In the genomic region with DNA sequence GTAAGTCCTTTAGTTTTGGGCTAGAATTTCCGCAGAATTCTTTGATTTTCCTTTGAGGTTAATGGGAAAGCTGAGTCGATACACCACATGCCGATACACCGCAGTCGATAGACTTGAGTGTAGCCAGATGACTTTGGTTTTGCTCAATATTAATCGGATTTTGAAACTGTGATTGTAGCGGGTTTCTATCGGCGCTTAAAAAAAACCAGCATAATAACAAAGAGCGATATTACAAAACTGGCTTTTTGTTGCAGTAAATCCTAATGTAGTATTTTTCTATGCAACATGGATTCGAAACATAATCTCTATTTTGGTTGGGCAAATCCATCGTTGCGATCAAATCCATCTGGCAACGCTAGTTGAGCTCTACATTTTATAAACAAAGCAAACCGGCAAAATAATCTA, we compare ENCODE assay signal across 1 fruit fly cellular context.
TF ChIP-seq lines count a peak whose summit lies in the region.

TSS of gene Polr3D (minus strand) at position 116 of the 405 bp plus-strand sequence.
TSS of gene mus304 (plus strand) at position 356 of the 405 bp plus-strand sequence.

TF ChIP-seq in whole organism, embryonic, 481 proteins besides CTCF, POLR2A, EP300 and RAD21 (continued from another document and continues in another):
- no peak for TF ChIP-seq Ptx1 (GFP tag; IDR thresholded peaks at IDR 0.05; lab: Robert Waterston, UW)
- no peak for TF ChIP-seq CG6689 (GFP tag; IDR thresholded peaks at IDR 0.05; lab: Robert Waterston, UW)
- no peak for TF ChIP-seq exex (tag; optimal IDR thresholded peaks at IDR 0.05; lab: Kevin White, UChicago)
- TF ChIP-seq Mes4 (GFP tag; optimal IDR thresholded peaks at IDR 0.05; lab: Kevin White, UChicago) = no peak
- TF ChIP-seq tx (GFP tag; optimal IDR thresholded peaks at IDR 0.05; lab: Kevin White, UChicago) = no peak
- peak; percentile 5 for TF ChIP-seq CG7556 (GFP tag; optimal IDR thresholded peaks at IDR 0.05; lab: Kevin White, UChicago)
- TF ChIP-seq CG10431 (GFP tag; optimal IDR thresholded peaks at IDR 0.05; lab: Kevin White, UChicago) = no peak
- peak; percentile 49 for TF ChIP-seq CG30403 (GFP tag; optimal IDR thresholded peaks at IDR 0.05; lab: Kevin White, UChicago)
- no peak for TF ChIP-seq CG12104 (GFP tag; optimal IDR thresholded peaks at IDR 0.05; lab: Kevin White, UChicago)
- TF ChIP-seq CG10209 (GFP tag; optimal IDR thresholded peaks at IDR 0.05; lab: Kevin White, UChicago) = no peak
- no peak for TF ChIP-seq CG3726 (GFP tag; IDR thresholded peaks at IDR 0.05; lab: Robert Waterston, UW)
- TF ChIP-seq Dad (GFP tag; optimal IDR thresholded peaks at IDR 0.05; lab: Kevin White, UChicago) = no peak
- TF ChIP-seq vfl (GFP tag; optimal IDR thresholded peaks at IDR 0.05; lab: Kevin White, UChicago) = no peak
- no peak for TF ChIP-seq Fer2 (tag; optimal IDR thresholded peaks at IDR 0.05; lab: Kevin White, UChicago)
- TF ChIP-seq gsb-n (tag; optimal IDR thresholded peaks at IDR 0.05; lab: Kevin White, UChicago) = no peak
- TF ChIP-seq CG32772 (GFP tag; IDR thresholded peaks at IDR 0.05; lab: Robert Waterston, UW) = no peak
- TF ChIP-seq ac (GFP tag; optimal IDR thresholded peaks at IDR 0.05; lab: Kevin White, UChicago) = no peak
- TF ChIP-seq nau (GFP tag; optimal IDR thresholded peaks at IDR 0.05; lab: Kevin White, UChicago) = no peak
- no peak for TF ChIP-seq CG14667 (GFP tag; IDR thresholded peaks at IDR 0.05; lab: Robert Waterston, UW)
- TF ChIP-seq ro (GFP tag; IDR thresholded peaks at IDR 0.05; lab: Robert Waterston, UW) = no peak
- TF ChIP-seq wdn (GFP tag; IDR thresholded peaks at IDR 0.05; lab: Robert Waterston, UW) = no peak
- TF ChIP-seq CG1024 (GFP tag; IDR thresholded peaks at IDR 0.05; lab: Robert Waterston, UW) = no peak
- TF ChIP-seq Trl (optimal IDR thresholded peaks at IDR 0.05; lab: Kevin White, UChicago) = no peak
- TF ChIP-seq Trl (GFP tag; optimal IDR thresholded peaks at IDR 0.05; lab: Kevin White, UChicago) = peak; percentile 39
- TF ChIP-seq pnt (GFP tag; optimal IDR thresholded peaks at IDR 0.05; lab: Kevin White, UChicago) = no peak
- TF ChIP-seq Drgx (GFP tag; IDR thresholded peaks at IDR 0.05; lab: Robert Waterston, UW) = no peak
- no peak for TF ChIP-seq CG11093 (GFP tag; IDR thresholded peaks at IDR 0.05; lab: Robert Waterston, UW)
- no peak for TF ChIP-seq CG10979 (tag; optimal IDR thresholded peaks at IDR 0.05; lab: Kevin White, UChicago)
- TF ChIP-seq mld (GFP tag; IDR thresholded peaks at IDR 0.05; lab: Robert Waterston, UW; ENCODE audit: partially characterized antibody) = no peak; the same call in 2 of the 3 replicates
- TF ChIP-seq HLH4C (GFP tag; IDR thresholded peaks at IDR 0.05; lab: Robert Waterston, UW; ENCODE audit: partially characterized antibody) = peak; percentile 74
- TF ChIP-seq schlank (tag; optimal IDR thresholded peaks at IDR 0.05; lab: Kevin White, UChicago) = no peak
- TF ChIP-seq Side (GFP tag; optimal IDR thresholded peaks at IDR 0.05; lab: Kevin White, UChicago) = peak; percentile 6
- peak; percentile 77 for TF ChIP-seq hb (GFP tag; IDR thresholded peaks at IDR 0.05; lab: Robert Waterston, UW; ENCODE audit: partially characterized antibody)
- TF ChIP-seq Poxn (GFP tag; IDR thresholded peaks at IDR 0.05; lab: Robert Waterston, UW) = no peak
- TF ChIP-seq ap (GFP tag; IDR thresholded peaks at IDR 0.05; lab: Robert Waterston, UW) = no peak
- no peak for TF ChIP-seq fd3F (GFP tag; optimal IDR thresholded peaks at IDR 0.05; lab: Kevin White, UChicago)
- peak; percentile 92 for TF ChIP-seq E2f2 (GFP tag; IDR thresholded peaks at IDR 0.05; lab: Robert Waterston, UW)
- peak; percentile 0 for TF ChIP-seq NfI (GFP tag; optimal IDR thresholded peaks at IDR 0.05; lab: Kevin White, UChicago)
- no peak for TF ChIP-seq sr (GFP tag; IDR thresholded peaks at IDR 0.05; lab: Robert Waterston, UW)
- no peak for TF ChIP-seq CG17385 (GFP tag; optimal IDR thresholded peaks at IDR 0.05; lab: Kevin White, UChicago)
- TF ChIP-seq lov (optimal IDR thresholded peaks at IDR 0.05; lab: Kevin White, UChicago) = no peak
- no peak for TF ChIP-seq lov (GFP tag; IDR thresholded peaks at IDR 0.05; lab: Robert Waterston, UW)
- TF ChIP-seq Fer1 (GFP tag; optimal IDR thresholded peaks at IDR 0.05; lab: Kevin White, UChicago) = peak; percentile 40
- no peak for TF ChIP-seq sisA (GFP tag; IDR thresholded peaks at IDR 0.05; lab: Robert Waterston, UW)
- TF ChIP-seq pfk (GFP tag; optimal IDR thresholded peaks at IDR 0.05; lab: Kevin White, UChicago) = no peak
- no peak for TF ChIP-seq tgo (GFP tag; IDR thresholded peaks at IDR 0.05; lab: Robert Waterston, UW)
- TF ChIP-seq CG3163 (GFP tag; optimal IDR thresholded peaks at IDR 0.05; lab: Kevin White, UChicago) = no peak
- TF ChIP-seq cg (GFP tag; optimal IDR thresholded peaks at IDR 0.05; lab: Kevin White, UChicago) = no peak
- TF ChIP-seq grn (GFP tag; optimal IDR thresholded peaks at IDR 0.05; lab: Kevin White, UChicago) = no peak
- TF ChIP-seq p53 (GFP tag; optimal IDR thresholded peaks at IDR 0.05; lab: Kevin White, UChicago) = peak; percentile 14
- no peak for TF ChIP-seq CG10543 (GFP tag; optimal IDR thresholded peaks at IDR 0.05; lab: Kevin White, UChicago)
- TF ChIP-seq sd (tag; optimal IDR thresholded peaks at IDR 0.05; lab: Kevin White, UChicago) = peak; percentile 59
- TF ChIP-seq pzg (GFP tag; optimal IDR thresholded peaks at IDR 0.05; lab: Kevin White, UChicago) = peak; percentile 64
- peak; percentile 59; the same call in 1 of the 2 replicates for TF ChIP-seq unc-4 (GFP tag; IDR thresholded peaks at IDR 0.05; lab: Robert Waterston, UW; ENCODE audit: partially characterized antibody)
- TF ChIP-seq Pdp1 (GFP tag; optimal IDR thresholded peaks at IDR 0.05; lab: Kevin White, UChicago) = no peak
- TF ChIP-seq CG12071 (GFP tag; optimal IDR thresholded peaks at IDR 0.05; lab: Kevin White, UChicago) = no peak
- TF ChIP-seq sim (GFP tag; IDR thresholded peaks at IDR 0.05; lab: Robert Waterston, UW) = no peak
- peak; percentile 4 for TF ChIP-seq CG8388 (GFP tag; optimal IDR thresholded peaks at IDR 0.05; lab: Kevin White, UChicago)
- no peak for TF ChIP-seq trh (GFP tag; optimal IDR thresholded peaks at IDR 0.05; lab: Kevin White, UChicago)
- no peak for TF ChIP-seq CG18619 (GFP tag; optimal IDR thresholded peaks at IDR 0.05; lab: Kevin White, UChicago)
- no peak for TF ChIP-seq crc (GFP tag; optimal IDR thresholded peaks at IDR 0.05; lab: Kevin White, UChicago)
- no peak for TF ChIP-seq Gsc (GFP tag; IDR thresholded peaks at IDR 0.05; lab: Robert Waterston, UW)
- no peak for TF ChIP-seq CG12155 (GFP tag; optimal IDR thresholded peaks at IDR 0.05; lab: Kevin White, UChicago)
- peak; percentile 16 for TF ChIP-seq CG13296 (GFP tag; optimal IDR thresholded peaks at IDR 0.05; lab: Kevin White, UChicago)
- no peak for TF ChIP-seq danr (GFP tag; IDR thresholded peaks at IDR 0.05; lab: Robert Waterston, UW)
- TF ChIP-seq luna (GFP tag; optimal IDR thresholded peaks at IDR 0.05; lab: Kevin White, UChicago) = no peak
- TF ChIP-seq dm (GFP tag; optimal IDR thresholded peaks at IDR 0.05; lab: Kevin White, UChicago) = peak; percentile 62
- TF ChIP-seq ham (GFP tag; IDR thresholded peaks at IDR 0.05; lab: Robert Waterston, UW) = no peak
- no peak for TF ChIP-seq CG31365 (tag; optimal IDR thresholded peaks at IDR 0.05; lab: Kevin White, UChicago)
- TF ChIP-seq amos (GFP tag; IDR thresholded peaks at IDR 0.05; lab: Robert Waterston, UW; ENCODE audit: partially characterized antibody) = peak; percentile 44; the same call in 1 of the 2 replicates
- TF ChIP-seq CG17802 (tag; optimal IDR thresholded peaks at IDR 0.05; lab: Kevin White, UChicago) = no peak
- TF ChIP-seq BEAF-32 (GFP tag; optimal IDR thresholded peaks at IDR 0.05; lab: Kevin White, UChicago) = peak; percentile 63
- no peak for TF ChIP-seq CG11398 (GFP tag; optimal IDR thresholded peaks at IDR 0.05; lab: Kevin White, UChicago)
- TF ChIP-seq ara (GFP tag; IDR thresholded peaks at IDR 0.05; lab: Robert Waterston, UW) = no peak
- no peak for TF ChIP-seq gt (GFP tag; IDR thresholded peaks at IDR 0.05; lab: Robert Waterston, UW)
- peak; percentile 20 for TF ChIP-seq jumu (GFP tag; optimal IDR thresholded peaks at IDR 0.05; lab: Kevin White, UChicago)
- TF ChIP-seq CG4707 (GFP tag; optimal IDR thresholded peaks at IDR 0.05; lab: Kevin White, UChicago) = no peak
- no peak for TF ChIP-seq lbe (GFP tag; optimal IDR thresholded peaks at IDR 0.05; lab: Kevin White, UChicago)
- no peak for TF ChIP-seq croc (GFP tag; conservative IDR thresholded peaks at IDR 0.05; lab: Robert Waterston, UW)
- no peak for TF ChIP-seq stc (GFP tag; IDR thresholded peaks at IDR 0.05; lab: Robert Waterston, UW)
- no peak for TF ChIP-seq Opbp (GFP tag; IDR thresholded peaks at IDR 0.05; lab: Robert Waterston, UW; ENCODE audit: partially characterized antibody)
- TF ChIP-seq Hsf (GFP tag; optimal IDR thresholded peaks at IDR 0.05; lab: Kevin White, UChicago) = peak; percentile 8
- no peak for TF ChIP-seq nom (GFP tag; optimal IDR thresholded peaks at IDR 0.05; lab: Kevin White, UChicago)
- TF ChIP-seq CG1529 (GFP tag; optimal IDR thresholded peaks at IDR 0.05; lab: Kevin White, UChicago) = no peak
- peak; percentile 55; the same call in 1 of the 3 replicates for TF ChIP-seq knrl (GFP tag; IDR thresholded peaks at IDR 0.05; lab: Robert Waterston, UW; ENCODE audit: partially characterized antibody)
- no peak for TF ChIP-seq Kr (GFP tag; optimal IDR thresholded peaks at IDR 0.05; lab: Kevin White, UChicago)
- no peak for TF ChIP-seq run (tag; optimal IDR thresholded peaks at IDR 0.05; lab: Kevin White, UChicago)
- TF ChIP-seq CG7987 (GFP tag; optimal IDR thresholded peaks at IDR 0.05; lab: Kevin White, UChicago) = no peak
- TF ChIP-seq CG8359 (GFP tag; optimal IDR thresholded peaks at IDR 0.05; lab: Kevin White, UChicago; ENCODE audit: borderline replicate concordance) = no peak
- no peak for TF ChIP-seq CG6254 (GFP tag; optimal IDR thresholded peaks at IDR 0.05; lab: Kevin White, UChicago)
- TF ChIP-seq Ssrp (tag; optimal IDR thresholded peaks at IDR 0.05; lab: Kevin White, UChicago) = no peak
- TF ChIP-seq CG2712 (tag; optimal IDR thresholded peaks at IDR 0.05; lab: Kevin White, UChicago) = no peak
- TF ChIP-seq CG18262 (tag; optimal IDR thresholded peaks at IDR 0.05; lab: Kevin White, UChicago) = no peak
- no peak for TF ChIP-seq ssp (GFP tag; IDR thresholded peaks at IDR 0.05; lab: Robert Waterston, UW)
- no peak for TF ChIP-seq CG4854 (GFP tag; optimal IDR thresholded peaks at IDR 0.05; lab: Kevin White, UChicago)
- no peak for TF ChIP-seq Hr3 (GFP tag; optimal IDR thresholded peaks at IDR 0.05; lab: Kevin White, UChicago)
- no peak for TF ChIP-seq hkb (optimal IDR thresholded peaks at IDR 0.05; lab: Kevin White, UChicago)
- TF ChIP-seq hkb (GFP tag; IDR thresholded peaks at IDR 0.05; lab: Robert Waterston, UW) = no peak
- no peak for TF ChIP-seq Mrtf (GFP tag; IDR thresholded peaks at IDR 0.05; lab: Robert Waterston, UW)
- TF ChIP-seq Dref (GFP tag; IDR thresholded peaks at IDR 0.05; lab: Robert Waterston, UW) = peak; percentile 81
- no peak for TF ChIP-seq h (optimal IDR thresholded peaks at IDR 0.05; lab: Kevin White, UChicago)
- TF ChIP-seq CG32532 (GFP tag; IDR thresholded peaks at IDR 0.05; lab: Robert Waterston, UW) = no peak
- no peak for TF ChIP-seq CG8281 (tag; optimal IDR thresholded peaks at IDR 0.05; lab: Kevin White, UChicago)
- TF ChIP-seq twi (tag; optimal IDR thresholded peaks at IDR 0.05; lab: Kevin White, UChicago) = peak; percentile 5
- no peak for TF ChIP-seq Camta (GFP tag; optimal IDR thresholded peaks at IDR 0.05; lab: Kevin White, UChicago)
- no peak for TF ChIP-seq CG12942 (GFP tag; optimal IDR thresholded peaks at IDR 0.05; lab: Kevin White, UChicago)
- no peak for TF ChIP-seq tio (GFP tag; optimal IDR thresholded peaks at IDR 0.05; lab: Kevin White, UChicago)
- TF ChIP-seq ab (GFP tag; optimal IDR thresholded peaks at IDR 0.05; lab: Kevin White, UChicago) = no peak
- no peak for TF ChIP-seq az2 (GFP tag; optimal IDR thresholded peaks at IDR 0.05; lab: Kevin White, UChicago)
- no peak for TF ChIP-seq D19B (GFP tag; optimal IDR thresholded peaks at IDR 0.05; lab: Kevin White, UChicago)
- no peak for TF ChIP-seq oc (tag; optimal IDR thresholded peaks at IDR 0.05; lab: Kevin White, UChicago)
- no peak for TF ChIP-seq CG11247 (GFP tag; IDR thresholded peaks at IDR 0.05; lab: Robert Waterston, UW)
- TF ChIP-seq Hmr (GFP tag; optimal IDR thresholded peaks at IDR 0.05; lab: Kevin White, UChicago) = no peak
- TF ChIP-seq CG17359 (tag; optimal IDR thresholded peaks at IDR 0.05; lab: Kevin White, UChicago) = no peak
- peak; percentile 42; the same call in 2 of the 3 replicates for TF ChIP-seq row (GFP tag; IDR thresholded peaks at IDR 0.05; lab: Robert Waterston, UW)
- TF ChIP-seq CG12219 (GFP tag; optimal IDR thresholded peaks at IDR 0.05; lab: Kevin White, UChicago) = no peak
- TF ChIP-seq psq (GFP tag; optimal IDR thresholded peaks at IDR 0.05; lab: Kevin White, UChicago) = no peak
- TF ChIP-seq Bdp1 (GFP tag; optimal IDR thresholded peaks at IDR 0.05; lab: Kevin White, UChicago) = no peak
- TF ChIP-seq fd102C (GFP tag; optimal IDR thresholded peaks at IDR 0.05; lab: Kevin White, UChicago) = no peak
- peak in 1 of 2 experiments; percentile 43 for TF ChIP-seq crp (GFP tag; optimal IDR thresholded peaks at IDR 0.05; lab: Kevin White, UChicago)
- no peak for TF ChIP-seq CG8089 (GFP tag; optimal IDR thresholded peaks at IDR 0.05; lab: Kevin White, UChicago)
- peak; percentile 12 for TF ChIP-seq D19A (tag; optimal IDR thresholded peaks at IDR 0.05; lab: Kevin White, UChicago)
- no peak for TF ChIP-seq CG18764 (GFP tag; optimal IDR thresholded peaks at IDR 0.05; lab: Kevin White, UChicago)
- TF ChIP-seq CG2120 (GFP tag; optimal IDR thresholded peaks at IDR 0.05; lab: Kevin White, UChicago) = peak; percentile 34
- no peak for TF ChIP-seq CG6175 (GFP tag; IDR thresholded peaks at IDR 0.05; lab: Robert Waterston, UW)
- peak; percentile 46 for TF ChIP-seq CG7963 (GFP tag; IDR thresholded peaks at IDR 0.05; lab: Robert Waterston, UW; ENCODE audit: partially characterized antibody)
- TF ChIP-seq CG7928 (GFP tag; optimal IDR thresholded peaks at IDR 0.05; lab: Kevin White, UChicago) = no peak
- TF ChIP-seq sqz (GFP tag; optimal IDR thresholded peaks at IDR 0.05; lab: Kevin White, UChicago) = no peak
- TF ChIP-seq CG2129 (GFP tag; IDR thresholded peaks at IDR 0.05; lab: Robert Waterston, UW; ENCODE audit: partially characterized antibody) = 0 out of 2 replicates have a peak, but pooled peaks have one; percentile 27
- TF ChIP-seq dpn (GFP tag; optimal IDR thresholded peaks at IDR 0.05; lab: Kevin White, UChicago) = peak in 1 of 2 experiments; percentile 4
- TF ChIP-seq CG6813 (GFP tag; optimal IDR thresholded peaks at IDR 0.05; lab: Kevin White, UChicago) = no peak
